Worm (Caenorhabditis elegans) whole organism, L4 larva: ENCODE results near the gene F38B2.6.

Source experiments
- F10B5.3 ChIP-seq: sonication (generic microtip); optimal IDR thresholded peaks from 2 replicates; lab custom pipeline; 2016; ENCODE audit warnings: mild to moderate bottlenecking, missing genetic modification characterization, missing compliant biosample characterization
- F44E2.7 ChIP-seq: fragments of 200-800 bp; sonication (Bioruptor generic); IDR thresholded peaks from 2 replicates; pipeline ENCODE4 v2.1.2; 2022; ENCODE audit warnings: missing genetic modification characterization, missing compliant biosample characterization
- T26A8.4 ChIP-seq: fragments of 200-800 bp; sonication (Bioruptor generic); IDR thresholded peaks from 2 replicates; pipeline ENCODE4 v1.3.6; 2022; ENCODE audit warnings: missing genetic modification characterization, missing compliant biosample characterization
- Y5F2A.4 ChIP-seq: fragments of 200-800 bp; sonication (Bioruptor generic); optimal IDR thresholded peaks from 2 replicates; lab custom pipeline; 2018; ENCODE audit warnings: mild to moderate bottlenecking, missing genetic modification characterization, missing compliant biosample characterization
- ZK546.5 ChIP-seq, 2 experiments: sonication (generic microtip); optimal IDR thresholded peaks; 2 replicates each; lab custom pipeline; 2017; ENCODE audit warnings: missing biosample characterization in 2 of 2, missing genetic modification characterization in 2 of 2
- ceh-28 ChIP-seq: fragments of 150-350 bp; optimal IDR thresholded peaks from 2 replicates; lab custom pipeline; 2014; ENCODE audit warnings: missing biosample characterization, missing genetic modification reagents, missing genetic modification characterization
- ceh-62 ChIP-seq: sonication (generic microtip); optimal IDR thresholded peaks from 2 replicates; lab custom pipeline; 2017; ENCODE audit warnings: missing biosample characterization, missing genetic modification characterization
- ctbp-1 ChIP-seq: fragments of 200-800 bp; sonication (Bioruptor generic); IDR thresholded peaks from 2 replicates; pipeline ENCODE4 v1.3.6; 2022; ENCODE audit warnings: missing genetic modification reagents, missing genetic modification characterization, missing compliant biosample characterization
- daf-12 ChIP-seq: fragments of 150-350 bp; optimal IDR thresholded peaks from 2 replicates; lab custom pipeline; 2014; ENCODE audit warnings: missing biosample characterization, missing genetic modification reagents, missing genetic modification characterization
- daf-16 ChIP-seq, 3 experiments: sonication (generic microtip); optimal IDR thresholded peaks; 2 replicates each; lab custom pipeline; 2016 to 2017; ENCODE audit warnings: missing genetic modification characterization in 3 of 3, missing genetic modification reagents in 3 of 3, mild to moderate bottlenecking in 2 of 3, missing compliant biosample characterization in 2 of 3, missing biosample characterization in 1 of 3, moderate library complexity in 1 of 3
- daf-8 ChIP-seq: fragments of 200-800 bp; sonication (Bioruptor generic); IDR thresholded peaks from 2 replicates; pipeline ENCODE4 v1.3.6; 2022; ENCODE audit warnings: missing genetic modification characterization, missing compliant biosample characterization
- dmd-6 ChIP-seq: fragments of 200-800 bp; sonication (Bioruptor generic); IDR thresholded peaks from 2 replicates; pipeline ENCODE4 v1.3.6; 2022; ENCODE audit warnings: missing genetic modification reagents, missing genetic modification characterization, missing compliant biosample characterization
- dpl-1 ChIP-seq: fragments of 150-350 bp; optimal IDR thresholded peaks from 2 replicates; lab custom pipeline; 2014; ENCODE audit warnings: missing biosample characterization, missing genetic modification reagents, missing genetic modification characterization
- duxl-1 ChIP-seq: sonication (generic microtip); optimal IDR thresholded peaks from 2 replicates; lab custom pipeline; 2016; ENCODE audit warnings: mild to moderate bottlenecking, missing genetic modification characterization, moderate library complexity, missing compliant biosample characterization; ENCODE audit not compliant: poor library complexity
- dve-1 ChIP-seq: sonication (generic microtip); optimal IDR thresholded peaks from 2 replicates; lab custom pipeline; 2017; ENCODE audit warnings: antibody characterized with exemption, mild to moderate bottlenecking, missing genetic modification characterization, missing compliant biosample characterization; ENCODE audit not compliant: insufficient read depth
- gei-8 ChIP-seq: fragments of 200-800 bp; sonication (Bioruptor generic); optimal IDR thresholded peaks from 2 replicates; lab custom pipeline; 2018; ENCODE audit warnings: mild to moderate bottlenecking, missing genetic modification characterization, missing compliant biosample characterization
- hif-1 ChIP-seq, 2 experiments: sonication (generic microtip); optimal IDR thresholded peaks; 2 replicates each; lab custom pipeline; 2016 to 2017; ENCODE audit warnings: missing compliant biosample characterization in 2 of 2, missing genetic modification characterization in 2 of 2, missing genetic modification reagents in 2 of 2, missing genotype in 2 of 2, mild to moderate bottlenecking in 1 of 2
- hmg-1.1 ChIP-seq: fragments of 200-800 bp; sonication (Bioruptor generic); IDR thresholded peaks from 2 replicates; pipeline ENCODE4 v1.3.6; 2022; ENCODE audit warnings: missing genetic modification reagents, missing genetic modification characterization, missing compliant biosample characterization
- jun-1 ChIP-seq: fragments of 150-350 bp; optimal IDR thresholded peaks from 2 replicates; lab custom pipeline; 2014; ENCODE audit warnings: missing biosample characterization, missing genetic modification reagents, missing genetic modification characterization
- lim-7 ChIP-seq: fragments of 200-800 bp; sonication (Bioruptor generic); IDR thresholded peaks from 2 replicates; pipeline ENCODE4 v1.3.6; 2022; ENCODE audit warnings: missing genetic modification characterization, missing compliant biosample characterization
- lin-1 ChIP-seq: fragments of 200-800 bp; sonication (Bioruptor generic); IDR thresholded peaks from 2 replicates; pipeline ENCODE4 v1.3.6; 2022; ENCODE audit warnings: missing genetic modification reagents, missing genetic modification characterization, missing compliant biosample characterization
- lin-38 ChIP-seq: fragments of 200-800 bp; sonication (Bioruptor generic); IDR thresholded peaks from 2 replicates; pipeline ENCODE4 v1.3.6; 2022; ENCODE audit warnings: missing genetic modification reagents, missing genetic modification characterization, missing compliant biosample characterization
- lsy-2 ChIP-seq, 2 experiments: fragments of 150-350 bp in 1 of 2; sonication (generic microtip) in 1 of 2; optimal IDR thresholded peaks; 2 replicates each; lab custom pipeline; 2014 to 2017; ENCODE audit warnings: missing biosample characterization in 2 of 2, missing genetic modification characterization in 2 of 2
- nhr-10 ChIP-seq: fragments of 150-350 bp; optimal IDR thresholded peaks from 2 replicates; lab custom pipeline; 2014; ENCODE audit warnings: missing biosample characterization, missing genetic modification characterization
- nhr-28 ChIP-seq: fragments of 150-350 bp; optimal IDR thresholded peaks from 2 replicates; lab custom pipeline; 2014; ENCODE audit warnings: missing biosample characterization, missing genetic modification characterization
- nhr-48 ChIP-seq: sonication (generic microtip); optimal IDR thresholded peaks from 2 replicates; lab custom pipeline; 2016; ENCODE audit warnings: mild to moderate bottlenecking, missing genetic modification characterization, missing compliant biosample characterization
- nhr-6 ChIP-seq: fragments of 150-350 bp; optimal IDR thresholded peaks from 2 replicates; lab custom pipeline; 2014; ENCODE audit warnings: missing biosample characterization, missing genetic modification characterization
- nhr-76 ChIP-seq: fragments of 150-350 bp; optimal IDR thresholded peaks from 2 replicates; lab custom pipeline; 2014; ENCODE audit warnings: missing biosample characterization, missing genetic modification characterization
- nhr-77 ChIP-seq: fragments of 150-350 bp; optimal IDR thresholded peaks from 2 replicates; lab custom pipeline; 2014; ENCODE audit warnings: missing biosample characterization, missing genetic modification characterization
- php-3 ChIP-seq: fragments of 200-800 bp; sonication (Bioruptor generic); IDR thresholded peaks from 2 replicates; pipeline ENCODE4 v1.3.6; 2022; ENCODE audit warnings: missing genetic modification reagents, missing genetic modification characterization, missing compliant biosample characterization
- pqm-1 ChIP-seq: sonication (generic microtip); optimal IDR thresholded peaks from 2 replicates; lab custom pipeline; 2017; ENCODE audit warnings: missing biosample characterization, missing genetic modification characterization
- rbr-2 ChIP-seq: sonication (generic microtip); optimal IDR thresholded peaks from 2 replicates; lab custom pipeline; 2016; ENCODE audit warnings: missing genotype, missing genetic modification characterization, missing compliant biosample characterization
- sdz-12 ChIP-seq: fragments of 200-800 bp; sonication (Bioruptor generic); optimal IDR thresholded peaks from 2 replicates; lab custom pipeline; 2018; ENCODE audit warnings: mild to moderate bottlenecking, missing genetic modification characterization, missing compliant biosample characterization
- snpc-4 ChIP-seq: fragments of 150-350 bp; optimal IDR thresholded peaks from 2 replicates; lab custom pipeline; 2014; ENCODE audit warnings: missing biosample characterization, missing genetic modification characterization
- tag-97 ChIP-seq: fragments of 200-800 bp; sonication (Bioruptor generic); IDR thresholded peaks from 2 replicates; pipeline ENCODE4 v1.3.6; 2022; ENCODE audit warnings: missing genetic modification characterization, missing compliant biosample characterization
- unc-130 ChIP-seq: sonication (generic microtip); optimal IDR thresholded peaks from 2 replicates; lab custom pipeline; 2016; ENCODE audit warnings: missing genetic modification reagents, missing genetic modification characterization, missing compliant biosample characterization
- unc-62 ChIP-seq, 3 experiments: fragments of 150-350 bp in 1 of 3; sonication (generic microtip); optimal IDR thresholded peaks in 2 of 3; peaks in 1 of 3; 1 replicate in 1 of 3; 2 replicates in 2 of 3; lab custom pipeline; 2014 to 2017; ENCODE audit warnings: missing biosample characterization in 3 of 3, missing genetic modification characterization in 3 of 3, missing genetic modification reagents in 3 of 3, missing genotype in 1 of 3
- zip-11 ChIP-seq: fragments of 200-800 bp; sonication (Bioruptor generic); IDR thresholded peaks from 2 replicates; pipeline ENCODE4 v1.3.6; 2022; ENCODE audit warnings: missing genetic modification characterization, missing compliant biosample characterization
- zip-2 ChIP-seq: fragments of 150-350 bp; optimal IDR thresholded peaks from 2 replicates; lab custom pipeline; 2014; ENCODE audit warnings: missing biosample characterization, missing genetic modification characterization
- ztf-11 ChIP-seq: fragments of 150-350 bp; optimal IDR thresholded peaks from 2 replicates; lab custom pipeline; 2014; ENCODE audit warnings: missing biosample characterization, missing genetic modification characterization

Gene F38B2.6

ce11 chrX:11252429-11252828 lies 28.6 kb downstream of the F38B2.6 start (continued):
- TF ChIP-seq sdz-12 (GFP tag; lab: Kevin White, UChicago) (peak; percentile 30), hmg-1.1 (GFP tag; lab: Robert Waterston, UW) (peak; percentile 80), pqm-1 (tag; lab: Kevin White, UChicago) (no peak), lin-38 (peak; percentile 76), nhr-77 (no peak), dmd-6 (peak; percentile 53), unc-62 (GFP tag; optimal IDR thresholded peaks at IDR 0.05 in 1 of 2; lab: Kevin White, UChicago) (no peak), unc-62 (tag; optimal IDR thresholded peaks at IDR 0.05; lab: Kevin White, UChicago) (no peak), rbr-2 (tag; lab: Kevin White, UChicago) (peak; percentile 71), tag-97 (GFP tag; lab: Robert Waterston, UW) (no peak), jun-1 (tag; lab: Kevin White, UChicago) (no peak), hif-1 (tag; optimal IDR thresholded peaks at IDR 0.05; lab: Kevin White, UChicago) (peak in 1 of 2 experiments; percentile 47), nhr-6 (tag; lab: Kevin White, UChicago) (peak; percentile 12), zip-11 (GFP tag; lab: Robert Waterston, UW) (no peak), nhr-10 (tag; lab: Kevin White, UChicago) (no peak), ceh-28 (tag; lab: Kevin White, UChicago) (no peak), zip-2 (tag; lab: Kevin White, UChicago) (peak; percentile 72), daf-8 (GFP tag; lab: Robert Waterston, UW) (no peak), ceh-62 (tag; lab: Kevin White, UChicago) (no peak), ctbp-1 (GFP tag; lab: Robert Waterston, UW) (peak; percentile 62), lim-7 (GFP tag; lab: Robert Waterston, UW) (no peak; the same call in 1 of the 2 replicates), unc-130 (GFP tag; lab: Kevin White, UChicago) (peak; percentile 70), Y5F2A.4 (peak; percentile 59), ZK546.5 (tag; optimal IDR thresholded peaks at IDR 0.05; lab: Kevin White, UChicago) (no peak), ztf-11 (tag; lab: Kevin White, UChicago) (no peak), daf-16 (GFP tag; optimal IDR thresholded peaks at IDR 0.05; lab: Kevin White, UChicago) (peak; percentile 65 to 70), daf-16 (tag; optimal IDR thresholded peaks at IDR 0.05; lab: Kevin White, UChicago) (peak; percentile 49), F44E2.7 (GFP tag; lab: Robert Waterston, UW) (no peak), T26A8.4 (GFP tag; lab: Robert Waterston, UW) (no peak), nhr-76 (no peak), snpc-4 (tag; lab: Kevin White, UChicago) (no peak), duxl-1 (tag; lab: Kevin White, UChicago) (no peak)

- TF ChIP-seq lsy-2 (tag; optimal IDR thresholded peaks at IDR 0.05; lab: Kevin White, UChicago) (no peak), F10B5.3 (tag; lab: Kevin White, UChicago) (no peak), Y5F2A.4 (no peak), lin-1 (GFP tag; lab: Robert Waterston, UW) (no peak), dpl-1 (GFP tag; lab: Kevin White, UChicago) (no peak), nhr-6 (tag; lab: Kevin White, UChicago) (no peak), daf-16 (GFP tag; optimal IDR thresholded peaks at IDR 0.05; lab: Kevin White, UChicago) (no peak), daf-16 (tag; optimal IDR thresholded peaks at IDR 0.05; lab: Kevin White, UChicago) (peak; percentile 40), dve-1 (tag; lab: Kevin White, UChicago) (no peak), php-3 (0 out of 2 replicates have a peak, but pooled peaks have one; percentile 23), daf-12 (tag; lab: Kevin White, UChicago) (no peak), nhr-28 (tag; lab: Kevin White, UChicago) (peak; percentile 13), dmd-6 (peak; percentile 52; the same call in 1 of the 2 replicates), duxl-1 (tag; lab: Kevin White, UChicago) (no peak), gei-8 (no peak), nhr-48 (tag; lab: Kevin White, UChicago) (no peak), rbr-2 (tag; lab: Kevin White, UChicago) (no peak), pqm-1 (tag; lab: Kevin White, UChicago) (peak; percentile 82)
Observed at ce11 chrX:11251928-11252327, 29.1 kb downstream of the F38B2.6 start.
